Fruit fly (Drosophila melanogaster): Measurements from ENCODE around the gene CG12375.

The CG12375 gene

DNA sequence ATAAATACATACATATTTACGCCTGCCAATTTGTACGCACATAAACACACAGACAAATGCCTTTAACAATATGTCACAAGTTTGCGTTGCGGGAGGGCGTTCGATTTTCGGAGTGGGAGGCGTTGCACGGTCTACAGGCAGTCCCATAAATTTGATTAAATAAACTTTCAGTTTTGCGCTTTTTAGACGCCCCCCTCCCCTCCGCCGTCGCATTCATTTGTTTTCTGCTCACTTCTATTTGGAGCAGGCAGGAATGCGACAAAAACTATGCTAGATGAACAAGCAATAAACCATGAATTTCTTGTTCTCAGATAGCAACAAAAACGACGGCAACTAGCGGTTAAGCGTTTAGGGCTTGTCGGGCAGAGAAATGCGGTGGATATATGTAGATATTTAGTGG is 27.6 kb downstream of the CG12375 start (continued):
- no peak for TF ChIP-seq CG32767 (GFP tag; IDR thresholded peaks at IDR 0.05)

dm6 chr2L:8097964-8098945 is 28.4 kb downstream of the CG12375 start:
- TF ChIP-seq nom (GFP tag; optimal IDR thresholded peaks at IDR 0.05), result no peak
- no peak for TF ChIP-seq aop (GFP tag; IDR thresholded peaks at IDR 0.05)
- peak in 1 of 2 experiments; percentile 78 for TF ChIP-seq Pdp1 (GFP tag; optimal IDR thresholded peaks at IDR 0.05)
- 0 out of 3 replicates have a peak, but pooled peaks have one; percentile 20 for TF ChIP-seq otp (GFP tag; IDR thresholded peaks at IDR 0.05)
- no peak for TF ChIP-seq CG18476 (GFP tag; optimal IDR thresholded peaks at IDR 0.05)
- no peak for TF ChIP-seq Gsc (GFP tag; IDR thresholded peaks at IDR 0.05)
- TF ChIP-seq Dfd (GFP tag; optimal IDR thresholded peaks at IDR 0.05), result no peak
- TF ChIP-seq crol (GFP tag; IDR thresholded peaks at IDR 0.05), result no peak
- TF ChIP-seq bbx (GFP tag; IDR thresholded peaks at IDR 0.05; ENCODE audit: partially characterized antibody), result 0 out of 2 replicates have a peak, but pooled peaks have one; percentile 43
- no peak for TF ChIP-seq amos (GFP tag; IDR thresholded peaks at IDR 0.05; ENCODE audit: partially characterized antibody)
- TF ChIP-seq CG13123 (GFP tag; optimal IDR thresholded peaks at IDR 0.05), result no peak
- no peak for TF ChIP-seq Abd-B (GFP tag; optimal IDR thresholded peaks at IDR 0.05)
- no peak for TF ChIP-seq CG17361 (GFP tag; IDR thresholded peaks at IDR 0.05)
- peak; percentile 94 for TF ChIP-seq CG8281 (tag; optimal IDR thresholded peaks at IDR 0.05)
- TF ChIP-seq Ssrp (tag; optimal IDR thresholded peaks at IDR 0.05), result no peak
- TF ChIP-seq CG6654 (GFP tag; optimal IDR thresholded peaks at IDR 0.05), result peak; percentile 97
- TF ChIP-seq CG11504 (tag; optimal IDR thresholded peaks at IDR 0.05), result peak; percentile 8
- TF ChIP-seq CG34224 (GFP tag; IDR thresholded peaks at IDR 0.05; ENCODE audit: partially characterized antibody), result no peak
- peak; percentile 30 for TF ChIP-seq Asciz (GFP tag; optimal IDR thresholded peaks at IDR 0.05)
- TF ChIP-seq mirr (GFP tag; optimal IDR thresholded peaks at IDR 0.05), result no peak
- TF ChIP-seq CG8944 (GFP tag; optimal IDR thresholded peaks at IDR 0.05), result no peak
- TF ChIP-seq salm (tag; optimal IDR thresholded peaks at IDR 0.05), result no peak
- no peak for TF ChIP-seq CG8478 (optimal IDR thresholded peaks at IDR 0.05)
- TF ChIP-seq cad (GFP tag; optimal IDR thresholded peaks at IDR 0.05), result peak; percentile 66
- no peak for TF ChIP-seq H2.0 (GFP tag; IDR thresholded peaks at IDR 0.05)
- TF ChIP-seq CG2199 (GFP tag; IDR thresholded peaks at IDR 0.05), result 0 out of 3 replicates have a peak, but pooled peaks have one; percentile 10
- TF ChIP-seq slbo (GFP tag; IDR thresholded peaks at IDR 0.05), result no peak
- no peak for TF ChIP-seq CG9215 (GFP tag; IDR thresholded peaks at IDR 0.05)
- TF ChIP-seq CG17912 (GFP tag; optimal IDR thresholded peaks at IDR 0.05), result no peak
- no peak for TF ChIP-seq bsh (GFP tag; optimal IDR thresholded peaks at IDR 0.05)
- no peak for TF ChIP-seq Fer1 (GFP tag; optimal IDR thresholded peaks at IDR 0.05)
- TF ChIP-seq CG3065 (GFP tag; optimal IDR thresholded peaks at IDR 0.05), result no peak
- peak; percentile 55 for TF ChIP-seq sens (GFP tag)
- no peak for TF ChIP-seq CG10321 (GFP tag; IDR thresholded peaks at IDR 0.05)
- TF ChIP-seq CG3838 (GFP tag; optimal IDR thresholded peaks at IDR 0.05), result no peak
- TF ChIP-seq nmo (GFP tag; optimal IDR thresholded peaks at IDR 0.05), result no peak
- peak in 1 of 2 experiments; percentile 8 for TF ChIP-seq eve (GFP tag; optimal IDR thresholded peaks at IDR 0.05)
- TF ChIP-seq cg (GFP tag; optimal IDR thresholded peaks at IDR 0.05), result peak; percentile 28
- no peak for TF ChIP-seq Tbp (GFP tag; optimal IDR thresholded peaks at IDR 0.05)
- TF ChIP-seq CG7372 (GFP tag; IDR thresholded peaks at IDR 0.05), result no peak
- peak; percentile 89 for TF ChIP-seq cwo (GFP tag; optimal IDR thresholded peaks at IDR 0.05)
- TF ChIP-seq NC2β (GFP tag; optimal IDR thresholded peaks at IDR 0.05), result no peak
- TF ChIP-seq CG31224 (GFP tag; IDR thresholded peaks at IDR 0.05), result no peak
- no peak for TF ChIP-seq CG3163 (GFP tag; optimal IDR thresholded peaks at IDR 0.05)
- peak; percentile 11 for TF ChIP-seq CG2120 (GFP tag; optimal IDR thresholded peaks at IDR 0.05)
- TF ChIP-seq grn (GFP tag; optimal IDR thresholded peaks at IDR 0.05), result no peak
